Worm (Caenorhabditis elegans) whole organism, mixed stage, embryonic: ENCODE measurements around the gene F26A1.9.

Source experiments
- ceh-39 ChIP-seq: fragments of 150-350 bp; optimal IDR thresholded peaks from 2 replicates; lab custom pipeline; 2014; ENCODE audit warnings: missing biosample characterization, missing genetic modification characterization
- ceh-43 ChIP-seq: fragments of 200-800 bp; sonication (Bioruptor generic); optimal IDR thresholded peaks from 2 replicates; lab custom pipeline; 2018; ENCODE audit warnings: mild to moderate bottlenecking, missing genetic modification characterization, moderate library complexity, missing compliant biosample characterization
- elt-1 ChIP-seq: sonication (generic microtip); optimal IDR thresholded peaks from 2 replicates; lab custom pipeline; 2017; ENCODE audit warnings: missing genetic modification characterization, mild to moderate bottlenecking, missing compliant biosample characterization, antibody characterized with exemption, moderate library complexity, borderline replicate concordance; ENCODE audit not compliant: insufficient read depth
- lin-13 ChIP-seq: fragments of 150-350 bp; optimal IDR thresholded peaks from 2 replicates; lab custom pipeline; 2014; ENCODE audit warnings: missing biosample characterization, missing genetic modification characterization
- nhr-28 ChIP-seq: fragments of 150-350 bp; optimal IDR thresholded peaks from 2 replicates; lab custom pipeline; 2014; ENCODE audit warnings: missing biosample characterization, missing genetic modification characterization
- pha-4 ChIP-seq: fragments of 150-350 bp; optimal IDR thresholded peaks from 2 replicates; lab custom pipeline; 2018; ENCODE audit warnings: missing biosample characterization, missing genetic modification reagents, missing genetic modification characterization
- snpc-4 ChIP-seq: fragments of 150-350 bp; optimal IDR thresholded peaks from 2 replicates; lab custom pipeline; 2014; ENCODE audit warnings: missing biosample characterization, missing genetic modification characterization

DNA sequence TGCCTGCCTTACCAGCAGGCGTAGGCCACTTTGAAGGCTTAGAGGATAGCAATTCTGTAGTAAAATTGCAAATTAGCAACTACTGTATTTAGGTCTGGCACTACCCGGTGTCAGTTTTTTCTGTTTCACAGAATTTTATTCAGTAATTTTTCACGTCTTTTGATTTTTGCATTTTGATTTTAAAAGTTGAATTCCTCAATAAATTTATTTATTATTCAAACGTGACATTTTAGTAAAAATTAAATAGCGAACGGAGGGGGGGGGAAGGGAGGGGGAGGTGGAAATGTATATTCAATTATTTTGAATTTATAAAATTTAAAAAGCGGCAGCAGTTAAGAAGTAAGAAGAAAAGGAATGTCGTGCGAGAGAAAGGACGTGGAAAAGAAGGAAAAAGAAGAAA, 12.1 kb downstream of the F26A1.9 start, which contains the start of gene F26A1.4:
- TF ChIP-seq pha-4 (tag; lab: Kevin White, UChicago) = no peak
- TF ChIP-seq lin-13 (tag; lab: Kevin White, UChicago) = no peak
- TF ChIP-seq ceh-39 = no peak
- no peak for TF ChIP-seq snpc-4 (tag; lab: Kevin White, UChicago)
- no peak for TF ChIP-seq ceh-43 (GFP tag; lab: Kevin White, UChicago)
- no peak for TF ChIP-seq elt-1 (tag; lab: Kevin White, UChicago)
- no peak for TF ChIP-seq nhr-28 (tag; lab: Kevin White, UChicago)
